Worm (Caenorhabditis elegans): ENCODE measurements around the gene sir-2.2.

The sir-2.2 gene

ce11 chrX:13348417-13348816 lies 20.6 kb downstream of the sir-2.2 start:
- TF ChIP-seq zfp-3 (GFP tag; conservative IDR thresholded peaks at IDR 0.05) (no peak), lin-29 (GFP tag; IDR thresholded peaks at IDR 0.05) (no peak), Y105C5A.15 (GFP tag; IDR thresholded peaks at IDR 0.05) (no peak), daf-8 (GFP tag; IDR thresholded peaks at IDR 0.05) (no peak), nhr-77 (tag; optimal IDR thresholded peaks at IDR 0.05) (peak; percentile 35), nhr-6 (tag; optimal IDR thresholded peaks at IDR 0.05) (peak; percentile 34), php-3 (GFP tag; IDR thresholded peaks at IDR 0.05) (peak; percentile 30; the same call in 1 of the 2 replicates), nhr-28 (tag; optimal IDR thresholded peaks at IDR 0.05) (peak; percentile 97), skn-1 (tag; optimal IDR thresholded peaks at IDR 0.05) (no peak), ama-1 (optimal IDR thresholded peaks at IDR 0.05) (no peak), tra-1 (GFP tag; IDR thresholded peaks at IDR 0.05) (0 out of 2 replicates have a peak, but pooled peaks have one; percentile 12), lin-13 (GFP tag; optimal IDR thresholded peaks at IDR 0.05) (no peak), aha-1 (tag) (peak; percentile 93), lin-38 (GFP tag; IDR thresholded peaks at IDR 0.05) (no peak), jun-1 (tag; optimal IDR thresholded peaks at IDR 0.05) (no peak), duxl-1 (tag; optimal IDR thresholded peaks at IDR 0.05; ENCODE audit: poor library complexity) (no peak), hmg-1.1 (GFP tag; IDR thresholded peaks at IDR 0.05) (no peak), sdz-12 (GFP tag; optimal IDR thresholded peaks at IDR 0.05) (no peak), ceh-32 (tag; optimal IDR thresholded peaks at IDR 0.05; ENCODE audit: poor library complexity) (no peak), nhr-25 (tag; optimal IDR thresholded peaks at IDR 0.05; ENCODE audit: borderline replicate concordance, insufficient read depth) (no peak), hlh-11 (tag; optimal IDR thresholded peaks at IDR 0.05) (peak; percentile 85), fos-1 (tag; optimal IDR thresholded peaks at IDR 0.05) (no peak), nhr-11 (tag; optimal IDR thresholded peaks at IDR 0.05) (peak; percentile 42), lin-15B (tag; optimal IDR thresholded peaks at IDR 0.05) (no peak), mdl-1 (tag; optimal IDR thresholded peaks at IDR 0.05) (peak in 1 of 2 experiments; percentile 81), ZK337.2 (GFP tag; IDR thresholded peaks at IDR 0.05) (no peak), F49E8.2 (tag; optimal IDR thresholded peaks at IDR 0.05; ENCODE audit: borderline replicate concordance) (no peak), daf-16 (GFP tag; optimal IDR thresholded peaks at IDR 0.05) (no peak), daf-16 (tag; optimal IDR thresholded peaks at IDR 0.05) (peak; percentile 67), R02D3.7 (tag; optimal IDR thresholded peaks at IDR 0.05) (no peak), dmd-9 (GFP tag; IDR thresholded peaks at IDR 0.05) (no peak), Y5F2A.4 (GFP tag; optimal IDR thresholded peaks at IDR 0.05) (no peak), dmd-6 (GFP tag; IDR thresholded peaks at IDR 0.05) (peak; percentile 80), hif-1 (tag; optimal IDR thresholded peaks at IDR 0.05) (peak in 1 of 2 experiments; percentile 72), dmd-8 (GFP tag; IDR thresholded peaks at IDR 0.05) (no peak), ztf-11 (tag; optimal IDR thresholded peaks at IDR 0.05) (no peak), attf-4 (tag; optimal IDR thresholded peaks at IDR 0.05) (no peak), F26F4.8 (GFP tag; conservative IDR thresholded peaks at IDR 0.05) (no peak), set-16 (GFP tag; IDR thresholded peaks at IDR 0.05) (no peak), lim-7 (GFP tag; IDR thresholded peaks at IDR 0.05) (no peak), egl-43 (GFP tag; IDR thresholded peaks at IDR 0.05) (no peak), unc-39 (tag; optimal IDR thresholded peaks at IDR 0.05) (no peak), nhr-102 (tag; optimal IDR thresholded peaks at IDR 0.05) (no peak), nhr-10 (tag; optimal IDR thresholded peaks at IDR 0.05) (peak; percentile 92), unc-62 (GFP tag; optimal IDR thresholded peaks at IDR 0.05 in 1 of 2) (no peak), unc-62 (tag; optimal IDR thresholded peaks at IDR 0.05) (no peak), T26A8.4 (GFP tag; IDR thresholded peaks at IDR 0.05) (no peak), F37D6.2 (tag; optimal IDR thresholded peaks at IDR 0.05) (no peak), Y48G9A.11 (GFP tag; IDR thresholded peaks at IDR 0.05) (no peak), aly-2 (tag; optimal IDR thresholded peaks at IDR 0.05) (no peak), daf-12 (tag; optimal IDR thresholded peaks at IDR 0.05) (no peak), cey-2 (tag; optimal IDR thresholded peaks at IDR 0.05; ENCODE audit: borderline replicate concordance, insufficient read depth) (peak; percentile 64), nhr-48 (tag; optimal IDR thresholded peaks at IDR 0.05) (peak; percentile 78)
